Fruit fly (Drosophila melanogaster): Measurements from ENCODE around the gene CG15337.

The CG15337 gene

DNA sequence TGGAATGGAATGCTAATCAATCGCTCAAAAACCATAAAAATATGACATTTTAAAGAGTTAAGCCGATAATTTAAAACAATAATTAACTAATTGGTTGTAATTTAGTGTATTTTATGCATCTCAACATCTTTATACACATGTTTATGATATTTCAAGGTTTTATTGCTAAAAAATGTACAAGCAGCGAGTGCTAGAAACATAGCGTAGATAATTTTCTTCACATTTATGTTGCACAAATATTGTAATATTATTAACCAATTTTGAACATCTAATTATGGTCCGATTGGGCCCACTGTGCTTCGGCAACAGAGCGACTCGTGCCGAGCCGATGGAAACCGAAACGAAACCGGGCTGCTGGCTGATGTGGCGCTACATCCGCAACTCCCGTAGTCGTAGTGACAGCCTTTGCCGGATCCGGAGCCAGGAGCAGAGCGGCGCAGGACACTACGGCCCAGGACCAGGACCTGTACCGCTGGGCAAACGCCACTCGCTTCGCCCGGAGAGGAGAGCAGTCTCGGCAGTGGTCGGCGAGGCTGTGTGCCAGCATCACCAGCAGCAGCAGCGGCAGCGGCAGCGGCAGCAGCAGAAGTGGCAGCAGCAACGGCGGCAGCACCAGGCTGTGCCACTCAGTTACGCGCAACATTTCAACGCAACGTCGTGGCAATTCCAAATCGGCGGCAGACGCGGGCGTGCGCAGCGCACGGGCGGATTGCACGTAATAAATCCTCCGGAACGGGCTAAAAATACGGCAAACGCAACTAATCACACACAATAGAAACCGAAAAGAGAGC lies 18.5 kb downstream of the CG15337 start, which contains the start of gene sdt:
Gene sdt, plus strand, starts transcription at position 385 of the 791 bp plus-strand sequence.
- no peak for TF ChIP-seq insv (optimal IDR thresholded peaks at IDR 0.05)
- TF ChIP-seq h (optimal IDR thresholded peaks at IDR 0.05): no peak
- no peak for TF ChIP-seq Myc (optimal IDR thresholded peaks at IDR 0.05)
- TF ChIP-seq psq (optimal IDR thresholded peaks at IDR 0.05): no peak
- no peak for TF ChIP-seq Sin3A (optimal IDR thresholded peaks at IDR 0.05)
- TF ChIP-seq ttk (optimal IDR thresholded peaks at IDR 0.05): no peak

DNA sequence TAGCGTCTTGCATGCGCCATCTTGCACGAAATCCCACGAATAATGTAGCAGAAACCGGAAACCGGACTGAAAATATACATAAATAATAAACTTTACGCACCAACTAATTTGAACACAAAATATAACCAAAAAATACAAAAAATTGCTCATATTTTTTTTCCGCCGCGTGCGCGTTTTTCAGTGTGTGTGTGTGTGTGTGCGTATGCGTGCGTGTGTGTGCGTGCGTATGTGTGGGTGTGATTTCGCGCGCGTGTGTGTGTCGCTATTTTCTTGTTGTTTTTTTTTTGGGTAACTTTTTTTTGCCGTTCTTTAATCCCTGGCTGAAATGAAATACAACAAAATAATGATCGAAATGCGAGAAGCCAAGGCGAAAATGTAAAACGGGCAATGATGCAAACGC lies 19.1 kb downstream of the CG15337 start:
- TF ChIP-seq Myc (optimal IDR thresholded peaks at IDR 0.05): no peak

DNA sequence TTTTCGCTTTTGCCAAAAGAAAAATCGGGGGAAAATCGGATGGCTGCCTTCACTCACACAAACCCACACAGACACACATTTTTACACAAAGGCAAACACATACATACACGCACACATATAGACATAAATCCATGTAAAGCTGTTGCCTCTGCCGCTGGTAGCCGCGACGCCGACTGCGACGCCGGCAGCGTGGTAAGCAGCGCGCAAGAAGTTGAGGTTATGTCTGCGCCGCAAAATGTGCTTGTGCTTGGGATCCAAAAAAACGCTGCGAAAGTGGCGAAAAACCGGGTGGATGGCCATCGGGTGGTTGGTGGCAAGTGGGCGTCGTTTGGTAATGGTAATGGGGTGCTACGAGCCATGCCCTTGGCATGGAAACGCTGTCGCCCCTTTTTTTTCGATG lies 20.0 kb downstream of the CG15337 start:
- no peak for TF ChIP-seq ttk (optimal IDR thresholded peaks at IDR 0.05)
- TF ChIP-seq insv (optimal IDR thresholded peaks at IDR 0.05): no peak
- no peak for TF ChIP-seq psq (optimal IDR thresholded peaks at IDR 0.05)
- TF ChIP-seq Myc (optimal IDR thresholded peaks at IDR 0.05): no peak
- TF ChIP-seq h (optimal IDR thresholded peaks at IDR 0.05): no peak
- no peak for TF ChIP-seq Sin3A (optimal IDR thresholded peaks at IDR 0.05)

DNA sequence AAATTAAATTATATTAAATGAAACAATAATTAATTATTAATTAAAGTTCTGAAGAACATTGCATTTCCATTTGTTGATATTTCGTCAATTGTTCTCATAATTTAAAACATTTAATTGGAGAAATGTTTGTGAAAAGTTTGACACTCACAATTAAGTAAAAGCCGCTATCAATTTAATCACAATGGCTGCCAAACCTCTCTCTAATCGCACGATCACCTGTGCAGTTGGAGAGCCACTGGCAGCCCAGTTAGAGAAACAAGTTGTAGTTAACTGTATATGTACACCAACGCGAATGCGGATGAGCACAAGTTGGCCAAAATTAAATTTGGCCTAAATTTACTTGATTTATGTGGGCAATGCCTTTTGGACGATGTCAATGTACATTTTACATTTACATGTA lies 32.3 kb downstream of the CG15337 start:
- TF ChIP-seq psq (optimal IDR thresholded peaks at IDR 0.05) (no peak), Myc (optimal IDR thresholded peaks at IDR 0.05) (no peak), Sin3A (optimal IDR thresholded peaks at IDR 0.05) (no peak), h (optimal IDR thresholded peaks at IDR 0.05) (no peak), insv (optimal IDR thresholded peaks at IDR 0.05) (no peak), ttk (optimal IDR thresholded peaks at IDR 0.05) (no peak)

DNA sequence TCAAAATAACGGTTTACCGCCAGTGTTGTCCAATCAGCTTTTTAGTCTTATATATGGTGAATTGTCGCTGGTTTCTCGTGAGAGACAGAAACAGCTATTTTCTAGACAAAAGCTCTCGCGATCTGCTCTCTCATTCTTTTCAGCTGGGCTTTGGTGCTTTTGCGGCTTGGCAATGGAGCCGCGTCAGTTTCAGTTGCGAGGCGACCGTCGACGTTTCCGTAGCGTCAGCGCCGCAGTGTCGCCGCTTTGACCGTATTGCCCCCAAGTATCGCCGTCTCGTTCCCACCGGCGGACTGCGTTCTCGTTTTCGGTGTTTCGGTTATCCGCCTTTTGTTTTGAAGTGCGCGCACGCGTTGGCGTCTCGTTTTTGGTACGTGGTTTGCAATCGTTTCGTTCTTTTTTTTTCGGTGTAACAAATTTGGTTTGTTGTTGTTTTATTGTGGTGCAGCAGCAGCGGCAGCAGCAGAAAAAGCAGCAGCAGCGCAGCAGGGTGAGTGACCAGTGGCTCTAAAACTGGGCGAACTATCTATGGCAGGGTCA lies 33.2 kb downstream of the CG15337 start:
- TF ChIP-seq Sin3A (optimal IDR thresholded peaks at IDR 0.05) (no peak), Myc (optimal IDR thresholded peaks at IDR 0.05) (no peak), insv (optimal IDR thresholded peaks at IDR 0.05) (no peak)

DNA sequence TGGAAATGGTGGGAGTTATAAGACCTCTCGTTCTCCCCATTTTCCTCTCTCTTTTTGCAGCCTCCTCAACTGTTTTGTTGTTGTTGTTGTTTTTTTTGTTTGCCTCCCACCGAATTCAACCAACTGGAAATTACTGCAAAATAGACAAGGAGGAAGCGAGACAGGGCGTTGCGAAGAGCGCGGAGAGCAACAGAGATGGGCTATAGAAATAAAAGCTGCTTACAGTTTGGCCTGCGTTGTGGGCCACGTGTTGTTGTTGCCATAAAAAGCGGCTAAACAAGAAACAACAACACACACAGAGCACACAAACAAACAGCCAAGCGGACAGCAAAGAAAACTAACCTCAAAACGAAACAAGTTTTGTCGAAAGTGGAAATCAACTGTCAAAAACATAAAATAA lies 34.7 kb downstream of the CG15337 start:
- TF ChIP-seq Sin3A (optimal IDR thresholded peaks at IDR 0.05): no peak

DNA sequence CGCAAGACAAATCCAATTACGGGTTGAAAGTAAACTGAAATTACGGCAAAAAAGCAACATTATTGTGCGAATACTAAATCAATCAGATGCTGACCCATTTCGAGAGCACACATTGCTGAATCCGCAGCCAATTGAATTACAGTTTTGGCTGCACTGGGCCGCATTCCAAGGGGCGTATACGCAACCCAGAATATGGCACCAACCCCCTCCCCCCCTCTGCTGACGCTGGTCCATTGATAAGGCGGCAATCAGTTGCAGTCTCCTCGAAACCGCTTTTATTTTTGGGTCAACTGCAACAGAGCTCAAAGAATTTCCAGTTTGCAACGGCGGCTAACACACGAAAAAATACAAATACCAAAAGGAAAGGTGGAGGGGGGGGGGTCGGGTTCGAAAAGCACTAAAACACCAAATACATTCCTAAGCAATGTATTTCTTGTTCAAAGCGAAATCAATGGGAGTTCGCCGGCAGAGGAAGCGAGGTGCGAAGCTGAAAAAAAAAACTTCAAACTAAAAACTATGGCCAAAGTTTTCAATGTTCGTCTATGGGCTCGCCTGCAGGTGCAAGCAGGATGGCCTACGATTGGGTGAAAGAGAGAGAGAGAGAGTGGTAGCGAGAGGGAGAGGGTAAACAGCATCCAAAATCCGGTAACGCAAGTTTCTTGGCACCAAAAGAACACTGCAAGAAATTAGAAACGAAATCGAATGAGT lies 35.7 kb downstream of the CG15337 start:
- no peak for TF ChIP-seq psq (optimal IDR thresholded peaks at IDR 0.05)
- TF ChIP-seq h (optimal IDR thresholded peaks at IDR 0.05): no peak
- no peak for TF ChIP-seq Sin3A (optimal IDR thresholded peaks at IDR 0.05)

DNA sequence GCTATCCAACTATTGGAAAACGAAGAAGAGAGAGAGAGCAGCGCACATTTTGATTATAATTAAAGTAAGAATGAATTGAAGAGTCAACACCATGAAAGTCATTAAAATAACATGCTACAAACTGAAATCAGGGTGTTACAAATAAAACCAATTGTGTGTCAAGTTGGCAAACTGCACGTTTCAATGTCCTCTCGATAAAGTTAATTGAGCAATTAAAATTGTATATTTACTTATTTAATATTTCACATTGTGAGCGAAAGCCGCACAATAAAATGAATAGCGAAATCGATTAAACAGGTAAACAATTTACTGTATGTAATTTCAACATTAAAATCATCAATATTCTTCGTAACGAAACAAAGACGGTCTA lies 36.3 kb downstream of the CG15337 start:
- TF ChIP-seq Sin3A (optimal IDR thresholded peaks at IDR 0.05) (no peak), insv (optimal IDR thresholded peaks at IDR 0.05) (no peak), psq (optimal IDR thresholded peaks at IDR 0.05) (no peak), h (optimal IDR thresholded peaks at IDR 0.05) (no peak), Myc (optimal IDR thresholded peaks at IDR 0.05) (no peak), ttk (optimal IDR thresholded peaks at IDR 0.05) (no peak)

DNA sequence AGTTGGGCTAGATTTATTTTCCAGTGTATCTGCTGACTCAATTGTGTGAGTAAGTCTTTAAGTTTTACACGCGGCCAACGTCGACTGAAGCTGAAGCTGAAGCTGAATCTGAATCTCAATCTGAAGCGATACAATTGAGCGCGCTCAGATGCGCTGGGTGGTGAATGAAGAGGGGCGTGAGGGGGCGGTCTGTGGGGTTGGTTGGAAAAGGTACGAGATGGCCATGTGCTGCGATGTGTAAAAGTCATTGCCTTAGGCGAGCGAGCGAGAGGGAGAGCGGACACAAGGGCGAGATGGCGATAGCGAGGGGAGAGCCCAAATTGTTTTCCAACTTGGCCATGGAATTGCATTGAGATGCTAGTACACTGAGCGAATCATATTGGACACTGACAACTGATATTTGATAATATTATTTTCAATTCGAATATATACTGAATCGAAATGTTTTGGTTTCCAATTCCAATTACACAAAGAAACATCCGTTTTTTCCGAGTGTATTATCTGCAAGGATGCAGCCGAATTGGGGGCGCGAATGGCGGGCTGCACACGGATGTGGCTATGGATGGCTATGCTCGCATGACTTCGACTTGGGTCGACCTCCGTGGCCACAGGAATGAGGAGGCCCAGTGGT lies 36.9 kb downstream of the CG15337 start:
- no peak for TF ChIP-seq h (optimal IDR thresholded peaks at IDR 0.05)
- TF ChIP-seq Sin3A (optimal IDR thresholded peaks at IDR 0.05): no peak
- TF ChIP-seq insv (optimal IDR thresholded peaks at IDR 0.05): no peak
- TF ChIP-seq ttk (optimal IDR thresholded peaks at IDR 0.05): no peak
- no peak for TF ChIP-seq psq (optimal IDR thresholded peaks at IDR 0.05)
- TF ChIP-seq Myc (optimal IDR thresholded peaks at IDR 0.05): no peak

DNA sequence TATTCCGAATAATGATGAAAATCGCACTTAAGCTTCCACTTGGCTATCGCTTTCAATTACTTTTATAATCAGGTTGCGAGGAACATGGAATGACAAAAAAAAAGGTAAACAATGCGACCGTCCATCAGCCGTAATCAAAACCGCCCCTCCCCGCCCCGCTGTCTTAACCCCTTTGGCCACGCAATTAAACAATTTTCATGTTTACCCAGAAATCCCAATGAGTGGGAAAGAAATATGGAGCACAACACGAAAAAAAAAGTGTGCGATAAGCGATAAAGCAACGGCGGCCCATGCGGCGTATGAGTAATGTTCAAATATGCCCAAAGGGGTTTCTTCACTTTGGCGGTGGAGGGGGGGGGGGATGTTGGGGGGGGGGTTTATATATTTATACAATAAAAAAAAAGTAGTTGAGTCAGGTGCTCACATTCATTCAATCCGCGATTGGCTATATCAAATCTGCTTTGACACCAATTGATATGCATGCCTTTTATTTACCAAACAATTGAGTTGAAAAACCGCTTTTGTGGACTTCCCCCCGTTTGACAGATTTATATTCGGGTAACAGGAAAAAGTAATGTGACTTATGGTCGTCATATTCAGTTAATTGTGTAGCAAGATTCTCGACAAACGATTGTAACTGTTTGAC lies 39.2 kb downstream of the CG15337 start:
- TF ChIP-seq psq (optimal IDR thresholded peaks at IDR 0.05) (no peak), ttk (optimal IDR thresholded peaks at IDR 0.05) (no peak), Myc (optimal IDR thresholded peaks at IDR 0.05) (no peak), h (optimal IDR thresholded peaks at IDR 0.05) (no peak)

DNA sequence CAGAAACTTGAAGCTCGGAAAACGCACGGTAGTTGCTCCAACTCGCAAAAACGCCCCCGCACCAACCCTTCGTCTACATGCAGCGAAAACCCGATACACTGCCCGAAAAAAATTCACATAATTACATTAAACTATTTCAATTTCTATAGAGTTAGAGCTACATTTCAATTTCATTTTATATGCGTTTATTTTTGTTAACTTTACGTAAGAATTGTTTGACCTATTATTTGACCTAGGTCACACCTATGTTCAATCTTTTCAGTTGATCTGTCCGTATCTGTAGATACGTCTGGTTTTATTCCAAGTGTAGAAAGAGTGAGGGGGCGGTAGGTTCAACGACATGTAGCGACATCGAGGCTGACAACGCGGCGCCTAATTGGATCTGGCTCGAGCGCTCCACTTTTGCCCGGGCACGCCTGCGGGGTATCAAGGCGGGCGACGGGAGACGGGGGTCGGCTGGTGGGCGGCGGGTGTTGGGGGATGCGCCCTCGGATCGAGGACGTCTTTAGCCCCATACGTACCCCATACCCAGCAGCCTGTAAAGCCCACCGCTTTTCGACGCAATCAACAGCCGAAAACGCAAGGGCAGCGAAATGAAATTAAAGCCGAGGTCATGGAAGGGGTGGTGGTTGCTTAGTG lies 43.0 kb downstream of the CG15337 start:
- no peak for TF ChIP-seq h (optimal IDR thresholded peaks at IDR 0.05)

DNA sequence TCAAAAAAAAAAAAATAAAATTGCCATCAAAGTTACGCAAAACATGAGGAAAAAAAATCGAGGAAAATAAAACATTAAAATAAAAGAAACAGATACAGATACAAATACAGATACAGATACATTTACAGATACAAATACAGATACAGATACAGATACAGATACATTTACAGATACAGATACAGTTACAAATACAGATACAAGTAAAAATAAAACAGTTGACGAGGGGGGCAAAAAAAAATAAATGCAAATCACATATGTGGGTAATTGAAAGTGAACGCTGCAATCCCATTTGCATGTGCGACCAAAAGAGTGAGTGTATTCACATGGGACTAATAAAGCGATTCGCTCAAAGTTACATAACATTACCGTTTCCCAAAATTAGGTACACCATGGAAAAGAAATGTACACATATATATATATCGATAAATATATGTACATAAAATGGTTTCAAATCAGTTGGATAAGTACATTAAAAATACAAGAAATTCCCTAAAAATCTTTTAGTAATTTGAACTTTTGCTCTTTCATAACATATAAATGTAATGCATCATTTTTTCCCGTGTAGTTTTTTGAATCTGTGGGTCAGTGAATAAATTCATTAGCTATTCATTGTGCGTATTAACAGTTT lies 45.9 kb downstream of the CG15337 start:
- TF ChIP-seq insv (optimal IDR thresholded peaks at IDR 0.05) (no peak), ttk (optimal IDR thresholded peaks at IDR 0.05) (no peak), Sin3A (optimal IDR thresholded peaks at IDR 0.05) (no peak)
